Fruit fly (Drosophila melanogaster): ENCODE measurements around the gene CG10809.

Gene CG10809

DNA sequence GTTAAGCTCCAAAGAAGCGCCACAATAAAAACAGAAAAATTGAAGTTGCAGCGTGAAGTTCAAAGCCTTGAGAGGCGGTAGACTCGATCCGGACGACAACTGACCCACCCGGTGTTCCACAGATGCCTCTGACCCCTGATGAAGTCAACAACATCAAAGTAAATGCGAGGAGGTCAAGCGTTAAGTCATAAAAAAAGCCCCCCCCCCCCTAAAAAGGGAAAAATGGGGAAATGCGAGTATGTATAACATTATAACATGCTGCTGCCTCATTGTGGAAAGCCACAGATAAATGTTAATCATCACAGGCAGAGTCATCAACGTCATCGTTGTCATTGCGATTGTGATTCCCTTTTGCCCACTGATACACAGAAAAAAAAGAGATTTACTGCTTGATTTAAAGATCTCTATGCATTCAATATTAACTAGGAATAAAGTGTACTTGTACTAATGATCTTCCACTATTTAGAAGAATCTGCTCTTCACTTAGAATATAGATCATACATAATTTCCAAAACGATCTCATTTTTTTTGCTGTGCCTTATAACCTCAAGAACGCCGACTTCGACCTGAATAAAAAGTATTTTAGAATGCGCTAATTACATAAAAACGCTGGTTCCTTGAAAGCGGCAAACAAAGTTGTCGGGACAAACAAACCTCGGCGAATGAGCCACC lies 8.6 kb downstream of the CG10809 start:
- TF ChIP-seq dl (GFP tag; optimal IDR thresholded peaks at IDR 0.05; ENCODE audit: insufficient read depth in 1 of 2, partially characterized antibody in 2 of 2) (no peak), dsf (GFP tag; optimal IDR thresholded peaks at IDR 0.05; ENCODE audit: borderline replicate concordance) (no peak), lola (GFP tag; optimal IDR thresholded peaks at IDR 0.05) (no peak), dmrt93B (GFP tag; optimal IDR thresholded peaks at IDR 0.05) (no peak), HLH106 (tag; optimal IDR thresholded peaks at IDR 0.05) (no peak), Rel (GFP tag; optimal IDR thresholded peaks at IDR 0.05) (no peak), Rel (tag; optimal IDR thresholded peaks at IDR 0.05) (no peak), psq (GFP tag; optimal IDR thresholded peaks at IDR 0.05) (no peak), Hr78 (GFP tag; optimal IDR thresholded peaks at IDR 0.05) (no peak), sv (GFP tag; optimal IDR thresholded peaks at IDR 0.05) (no peak), GATAd (GFP tag; optimal IDR thresholded peaks at IDR 0.05) (no peak), CG32264 (GFP tag; optimal IDR thresholded peaks at IDR 0.05) (no peak), CrebA (GFP tag; optimal IDR thresholded peaks at IDR 0.05; ENCODE audit: borderline replicate concordance) (no peak), Jra (GFP tag; optimal IDR thresholded peaks at IDR 0.05) (no peak), ey (GFP tag; optimal IDR thresholded peaks at IDR 0.05) (no peak)

DNA sequence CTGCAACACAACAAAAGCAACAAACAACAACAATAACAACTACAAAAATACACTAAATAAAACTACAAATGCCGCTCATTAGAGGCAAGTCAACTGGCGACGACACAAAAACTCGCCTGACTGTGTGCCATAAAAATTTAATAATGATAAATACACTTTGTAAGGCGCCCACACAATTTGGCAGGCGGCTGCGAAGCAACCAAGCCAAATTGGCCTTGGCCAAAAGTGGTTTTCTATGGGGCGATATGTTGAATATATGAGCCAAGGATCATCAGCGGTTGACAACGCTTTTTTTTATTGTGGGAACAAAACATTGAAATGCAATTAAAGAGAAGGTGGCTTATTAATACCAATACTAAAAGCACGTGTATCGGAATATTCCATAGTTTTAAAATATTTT lies 9.6 kb downstream of the CG10809 start:
- TF ChIP-seq N (GFP tag; optimal IDR thresholded peaks at IDR 0.05) (no peak), Vsx2 (GFP tag; optimal IDR thresholded peaks at IDR 0.05; ENCODE audit: partially characterized antibody) (no peak), sv (GFP tag; optimal IDR thresholded peaks at IDR 0.05) (no peak), h (GFP tag; optimal IDR thresholded peaks at IDR 0.05) (no peak), Abd-B (GFP tag; optimal IDR thresholded peaks at IDR 0.05) (no peak), Myc (optimal IDR thresholded peaks at IDR 0.05) (no peak), CG32264 (GFP tag; optimal IDR thresholded peaks at IDR 0.05) (no peak), Hnf4 (GFP tag; optimal IDR thresholded peaks at IDR 0.05) (no peak), dsf (GFP tag; optimal IDR thresholded peaks at IDR 0.05; ENCODE audit: borderline replicate concordance) (no peak), Hr83 (GFP tag; optimal IDR thresholded peaks at IDR 0.05; ENCODE audit: poor library complexity, severe bottlenecking) (no peak), br (GFP tag; optimal IDR thresholded peaks at IDR 0.05) (no peak), OdsH (GFP tag; optimal IDR thresholded peaks at IDR 0.05) (no peak), Mio (GFP tag; optimal IDR thresholded peaks at IDR 0.05) (no peak), Dif (GFP tag; optimal IDR thresholded peaks at IDR 0.05; ENCODE audit: partially characterized antibody) (no peak), Jra (GFP tag; optimal IDR thresholded peaks at IDR 0.05) (no peak)

DNA sequence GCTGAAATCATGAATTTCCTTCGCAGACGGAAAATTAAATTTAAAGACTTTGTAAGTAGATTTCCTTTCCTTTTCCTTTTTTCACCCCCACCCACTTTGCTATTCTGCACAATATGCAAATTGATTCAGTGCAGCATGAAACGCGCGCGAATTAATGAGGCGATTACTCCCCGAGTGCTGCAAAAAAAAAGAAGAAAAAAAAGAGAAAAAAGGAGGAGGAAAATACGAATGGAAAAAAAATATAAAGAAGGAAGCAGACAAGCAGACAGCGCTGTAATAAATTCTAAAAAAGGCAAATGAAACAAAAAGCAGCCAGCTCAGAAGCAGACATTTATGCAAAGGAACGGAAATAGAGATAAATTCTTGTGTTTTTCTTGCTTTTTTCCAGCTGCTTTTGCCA lies 10.9 kb downstream of the CG10809 start:
- TF ChIP-seq Abd-B (GFP tag; optimal IDR thresholded peaks at IDR 0.05) (no peak), Rel (GFP tag; optimal IDR thresholded peaks at IDR 0.05) (no peak), Rel (tag; optimal IDR thresholded peaks at IDR 0.05) (no peak), fru (GFP tag; optimal IDR thresholded peaks at IDR 0.05) (no peak), pan (optimal IDR thresholded peaks at IDR 0.05) (no peak)

DNA sequence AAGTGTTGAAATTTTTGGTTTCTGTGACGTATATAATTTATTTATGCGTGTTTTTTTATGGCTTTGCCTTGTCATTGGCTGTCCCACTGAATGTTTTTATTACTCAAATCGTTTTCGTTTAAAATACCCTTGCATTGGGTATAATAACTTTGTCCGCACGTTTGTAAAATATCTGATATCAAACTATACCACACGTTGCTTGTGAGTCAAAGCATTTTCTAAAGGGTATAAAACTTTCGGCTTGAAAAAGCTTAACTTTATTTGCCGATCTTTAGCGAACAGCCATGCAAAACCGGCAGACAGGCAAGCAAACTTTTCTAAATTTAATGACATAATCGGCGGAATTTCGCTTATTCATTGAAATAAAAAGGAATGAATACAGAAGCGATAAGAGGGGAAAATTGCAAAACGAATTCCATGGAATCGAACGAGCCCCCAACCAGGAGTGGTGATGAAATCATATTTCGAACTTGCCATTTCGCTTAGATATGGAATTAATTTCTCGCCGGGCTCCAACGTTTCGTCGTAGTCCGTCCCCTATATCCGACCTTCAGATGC lies 12.2 kb downstream of the CG10809 start:
- no peak for TF ChIP-seq sv (GFP tag; optimal IDR thresholded peaks at IDR 0.05)
- no peak for TF ChIP-seq Hr83 (GFP tag; optimal IDR thresholded peaks at IDR 0.05; ENCODE audit: poor library complexity, severe bottlenecking)
- TF ChIP-seq Hnf4 (GFP tag; optimal IDR thresholded peaks at IDR 0.05) = no peak
- peak; percentile 41 for TF ChIP-seq woc (GFP tag; optimal IDR thresholded peaks at IDR 0.05)
- TF ChIP-seq fru (GFP tag; optimal IDR thresholded peaks at IDR 0.05) = peak; percentile 9
- no peak for TF ChIP-seq dsf (GFP tag; optimal IDR thresholded peaks at IDR 0.05; ENCODE audit: borderline replicate concordance)
- no peak for TF ChIP-seq Rel (GFP tag; optimal IDR thresholded peaks at IDR 0.05)
- TF ChIP-seq Rel (tag; optimal IDR thresholded peaks at IDR 0.05) = no peak
- no peak for TF ChIP-seq dl (GFP tag; optimal IDR thresholded peaks at IDR 0.05; ENCODE audit: insufficient read depth in 1 of 2, partially characterized antibody in 2 of 2)
- peak; percentile 16 for TF ChIP-seq Sp1 (GFP tag; optimal IDR thresholded peaks at IDR 0.05)
- TF ChIP-seq Jra (GFP tag; optimal IDR thresholded peaks at IDR 0.05) = no peak
- no peak for TF ChIP-seq Abd-B (GFP tag; optimal IDR thresholded peaks at IDR 0.05)
- TF ChIP-seq jim (GFP tag; optimal IDR thresholded peaks at IDR 0.05) = no peak
- TF ChIP-seq h (GFP tag; optimal IDR thresholded peaks at IDR 0.05) = peak; percentile 61
- TF ChIP-seq tai (GFP tag; optimal IDR thresholded peaks at IDR 0.05) = no peak
- peak; percentile 28 for TF ChIP-seq OdsH (GFP tag; optimal IDR thresholded peaks at IDR 0.05)
- TF ChIP-seq HLH106 (tag; optimal IDR thresholded peaks at IDR 0.05) = peak; percentile 49
- peak; percentile 44 for TF ChIP-seq psq (GFP tag; optimal IDR thresholded peaks at IDR 0.05)
- TF ChIP-seq rgr (GFP tag; optimal IDR thresholded peaks at IDR 0.05) = peak; percentile 65
- peak; percentile 60 for TF ChIP-seq ey (GFP tag; optimal IDR thresholded peaks at IDR 0.05)
- peak in 1 of 2 experiments; percentile 54 for TF ChIP-seq foxo (GFP tag; optimal IDR thresholded peaks at IDR 0.05)
- no peak for TF ChIP-seq Dif (GFP tag; optimal IDR thresholded peaks at IDR 0.05; ENCODE audit: partially characterized antibody)
- peak; percentile 32 for TF ChIP-seq br (GFP tag; optimal IDR thresholded peaks at IDR 0.05)
- TF ChIP-seq CG32264 (GFP tag; optimal IDR thresholded peaks at IDR 0.05) = no peak

All from whole organism, wandering third instar larva.